Fruit fly (Drosophila melanogaster) whole organism, embryonic: ENCODE data around the gene Sec5.

Source experiments
- BtbVII ChIP-seq: fragments of 200-800 bp; sonication (Bioruptor generic); optimal IDR thresholded peaks from 3 replicates; lab custom pipeline; 2017; ENCODE audit warnings: missing biosample characterization, mild to moderate bottlenecking, missing genetic modification characterization
- CG10274 ChIP-seq: fragments of 200-800 bp; sonication (Bioruptor generic); optimal IDR thresholded peaks from 3 replicates; lab custom pipeline; 2017; ENCODE audit warnings: missing biosample characterization, mild to moderate bottlenecking, missing genetic modification characterization
- CG14667 ChIP-seq: fragments of 200-800 bp; sonication (Bioruptor generic); IDR thresholded peaks from 2 replicates; pipeline ENCODE4 v1.3.6; 2022; ENCODE audit warnings: missing biosample characterization, missing genetic modification characterization
- CG2116 ChIP-seq: fragments of 200-800 bp; sonication (Bioruptor generic); optimal IDR thresholded peaks from 3 replicates; lab custom pipeline; 2018; ENCODE audit warnings: missing biosample characterization, mild to moderate bottlenecking, missing genetic modification characterization
- CG7963 ChIP-seq: fragments of 200-800 bp; sonication (Bioruptor generic); IDR thresholded peaks from 3 replicates; pipeline ENCODE4 v1.3.6; 2022; ENCODE audit warnings: missing biosample characterization, missing genetic modification characterization; ENCODE audit not compliant: partially characterized antibody
- CG8478 ChIP-seq: fragments of >200 bp; optimal IDR thresholded peaks from 2 replicates; lab custom pipeline; 2018
- eve ChIP-seq, 2 experiments: fragments of >200 bp; optimal IDR thresholded peaks; 2 replicates each; lab custom pipeline; 2017; ENCODE audit warnings: missing biosample characterization in 2 of 2, missing genetic modification characterization in 2 of 2
- usp ChIP-seq: fragments of >200 bp; optimal IDR thresholded peaks from 2 replicates; lab custom pipeline; 2017; ENCODE audit warnings: missing biosample characterization, missing genetic modification characterization

DNA sequence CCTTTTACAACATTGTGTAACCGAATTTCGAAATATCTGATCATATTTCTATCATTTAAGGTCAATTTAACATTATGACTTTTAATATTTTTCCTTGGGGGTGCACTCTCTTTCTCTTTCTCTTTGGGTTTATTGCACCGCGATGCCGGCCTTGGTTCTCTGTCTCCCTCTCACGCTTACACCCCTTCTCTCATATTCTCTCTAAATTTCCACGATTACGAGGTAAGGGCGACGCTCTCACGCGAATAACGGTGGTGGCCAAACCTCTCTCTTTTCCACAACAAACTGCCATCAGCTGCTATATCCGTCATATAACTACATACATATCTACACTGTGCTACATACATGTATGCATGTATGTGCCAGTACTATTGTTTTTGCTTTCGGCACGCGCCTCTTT, 31.2 kb upstream of the Sec5 start:
- TF ChIP-seq BtbVII (GFP tag; lab: Kevin White, UChicago) (no peak), CG8478 (no peak), CG14667 (GFP tag; lab: Robert Waterston, UW) (no peak), CG10274 (no peak), eve (GFP tag; optimal IDR thresholded peaks at IDR 0.05; lab: Kevin White, UChicago) (no peak), usp (GFP tag; lab: Kevin White, UChicago) (no peak), CG7963 (GFP tag; lab: Robert Waterston, UW) (no peak), CG2116 (GFP tag; lab: Kevin White, UChicago) (no peak)
